Worm (Caenorhabditis elegans) whole organism, dauer: ENCODE results near the gene snpc-3.1.
"Not testable (repeated sequence)": the region's sequence is repeated elsewhere in the genome, so short reads cannot be mapped to it uniquely, and the experiment has no call there.

ENCODE experiments used
- unc-62 ChIP-seq: sonication (generic microtip); optimal IDR thresholded peaks from 2 replicates; lab custom pipeline; 2017; ENCODE audit warnings: missing biosample characterization, missing genetic modification reagents, missing genetic modification characterization

The snpc-3.1 gene

ce11 chrIV:5486208-5486731 lies at the start of gene snpc-3.1, which contains the start of gene puf-7:
snpc-3.1 (minus strand) TSS chrIV:5486258.
puf-7 (plus strand) TSS chrIV:5486713.
- TF ChIP-seq unc-62 (GFP tag; lab: Kevin White, UChicago) = not testable (repeated sequence)

ce11 chrIV:5535780-5536179 lies 49.7 kb upstream of the snpc-3.1 start:
- no peak for TF ChIP-seq unc-62 (GFP tag; lab: Kevin White, UChicago)

- no peak for TF ChIP-seq unc-62 (GFP tag; lab: Kevin White, UChicago)
Measured at ce11 chrIV:5534596-5534995, 48.5 kb upstream of the snpc-3.1 start.

ce11 chrIV:5533556-5533955 lies 47.5 kb upstream of the snpc-3.1 start:
- TF ChIP-seq unc-62 (GFP tag; lab: Kevin White, UChicago) = no peak

ce11 chrIV:5530980-5531379 lies 44.9 kb upstream of the snpc-3.1 start:
- no peak for TF ChIP-seq unc-62 (GFP tag; lab: Kevin White, UChicago)

- no peak for TF ChIP-seq unc-62 (GFP tag; lab: Kevin White, UChicago)
Measured at ce11 chrIV:5528285-5528684, 42.2 kb upstream of the snpc-3.1 start, which contains the start of gene unc-5. unc-5 (minus strand) TSS chrIV:5528338.

- no peak for TF ChIP-seq unc-62 (GFP tag; lab: Kevin White, UChicago)
Measured at ce11 chrIV:5526711-5527383, 40.8 kb upstream of the snpc-3.1 start.

- TF ChIP-seq unc-62 (GFP tag; lab: Kevin White, UChicago) = no peak
Measured at ce11 chrIV:5519044-5519443, 33.0 kb upstream of the snpc-3.1 start.

- no peak for TF ChIP-seq unc-62 (GFP tag; lab: Kevin White, UChicago)
Measured at ce11 chrIV:5514789-5515188, 28.7 kb upstream of the snpc-3.1 start.

ce11 chrIV:5507754-5508153 lies 21.7 kb upstream of the snpc-3.1 start:
- no peak for TF ChIP-seq unc-62 (GFP tag; lab: Kevin White, UChicago)

ce11 chrIV:5506642-5507041 lies 20.6 kb upstream of the snpc-3.1 start:
- no peak for TF ChIP-seq unc-62 (GFP tag; lab: Kevin White, UChicago)

ce11 chrIV:5502610-5503009 lies 16.6 kb upstream of the snpc-3.1 start:
- no peak for TF ChIP-seq unc-62 (GFP tag; lab: Kevin White, UChicago)

- TF ChIP-seq unc-62 (GFP tag; lab: Kevin White, UChicago) = no peak
Measured at ce11 chrIV:5501414-5501813, 15.4 kb upstream of the snpc-3.1 start.

- no peak for TF ChIP-seq unc-62 (GFP tag; lab: Kevin White, UChicago)
Measured at ce11 chrIV:5494099-5494498, 8.0 kb upstream of the snpc-3.1 start.

ce11 chrIV:5493692-5494091 lies 7.6 kb upstream of the snpc-3.1 start, which contains the start of gene B0273.1:
B0273.1 (plus strand) TSS chrIV:5493992.
- no peak for TF ChIP-seq unc-62 (GFP tag; lab: Kevin White, UChicago)

- no peak for TF ChIP-seq unc-62 (GFP tag; lab: Kevin White, UChicago)
Measured at ce11 chrIV:5493135-5493534, 7.1 kb upstream of the snpc-3.1 start.

- no peak for TF ChIP-seq unc-62 (GFP tag; lab: Kevin White, UChicago)
Measured at ce11 chrIV:5492196-5492595, 6.1 kb upstream of the snpc-3.1 start.
